Worm (Caenorhabditis elegans) whole organism, young adult: Measurements from ENCODE around the gene dao-2.
"Not testable (repeated sequence)": the region's sequence is repeated elsewhere in the genome, so short reads cannot be mapped to it uniquely, and the experiment has no call there.

Source experiments
- C06A6.2 ChIP-seq: fragments of 200-800 bp; sonication (Bioruptor generic); conservative IDR thresholded peaks from 2 replicates; pipeline ENCODE4 v1.3.6; 2022; ENCODE audit warnings: missing genetic modification characterization, missing compliant biosample characterization
- F33H1.4 ChIP-seq: fragments of 200-800 bp; sonication (Bioruptor generic); IDR thresholded peaks from 2 replicates; pipeline ENCODE4 v1.3.6; 2022; ENCODE audit warnings: missing genetic modification reagents, missing genetic modification characterization, missing compliant biosample characterization
- Y53F4B.3 ChIP-seq: fragments of 200-800 bp; sonication (Bioruptor generic); IDR thresholded peaks from 2 replicates; pipeline ENCODE4 v1.3.6; 2022; ENCODE audit warnings: missing genetic modification reagents, missing genetic modification characterization, missing compliant biosample characterization
- Y56A3A.18 ChIP-seq: fragments of 200-800 bp; sonication (Bioruptor generic); IDR thresholded peaks from 2 replicates; pipeline ENCODE4 v1.3.6; 2022; ENCODE audit warnings: missing genetic modification reagents, missing genetic modification characterization, missing compliant biosample characterization
- ama-1 ChIP-seq, 3 experiments: fragments of 150-350 bp in 1 of 3; sonication (generic microtip) in 2 of 3; optimal IDR thresholded peaks; 2 replicates each; lab custom pipeline; 2014 to 2018; ENCODE audit warnings: missing biosample characterization in 2 of 3, missing genetic modification characterization in 2 of 3, missing genetic modification reagents in 2 of 3
- ccch-3 ChIP-seq: fragments of 200-800 bp; sonication (Bioruptor generic); optimal IDR thresholded peaks from 2 replicates; lab custom pipeline; 2018; ENCODE audit warnings: mild to moderate bottlenecking, missing genetic modification characterization, missing compliant biosample characterization
- hlh-26 ChIP-seq: fragments of 200-800 bp; sonication (Bioruptor generic); conservative IDR thresholded peaks from 2 replicates; pipeline ENCODE4 v1.3.6; 2022; ENCODE audit warnings: missing genetic modification reagents, missing genetic modification characterization, missing compliant biosample characterization
- nfya-2 ChIP-seq: fragments of 200-800 bp; sonication (Bioruptor generic); IDR thresholded peaks from 2 replicates; pipeline ENCODE4 v1.3.6; 2022; ENCODE audit warnings: missing genetic modification reagents, missing genetic modification characterization, missing compliant biosample characterization
- snpc-4 ChIP-seq, 5 experiments: fragments of 150-350 bp in 1 of 5; sonication (generic microtip) in 4 of 5; optimal IDR thresholded peaks; 2 replicates each; lab custom pipeline; 2014 to 2018; ENCODE audit warnings: missing genetic modification characterization in 5 of 5, missing biosample characterization in 3 of 5, antibody characterized with exemption in 2 of 5, mild to moderate bottlenecking in 2 of 5, missing compliant biosample characterization in 2 of 5, missing genotype in 2 of 5, moderate library complexity in 2 of 5, missing genetic modification reagents in 1 of 5
- unc-130 ChIP-seq: sonication (generic microtip); optimal IDR thresholded peaks from 2 replicates; lab custom pipeline; 2016; ENCODE audit warnings: missing genetic modification reagents, missing genetic modification characterization, missing compliant biosample characterization

ce11 chrII:4554644-4555043, 8.1 kb upstream of the dao-2 start:
- not testable (repeated sequence) for TF ChIP-seq Y53F4B.3 (GFP tag; lab: Robert Waterston, UW); unc-130 (GFP tag; lab: Kevin White, UChicago); ama-1 (optimal IDR thresholded peaks at IDR 0.05; lab: Kevin White, UChicago); ama-1 (GFP tag; optimal IDR thresholded peaks at IDR 0.05; lab: Kevin White, UChicago); nfya-2 (GFP tag; lab: Robert Waterston, UW); snpc-4 (GFP tag; optimal IDR thresholded peaks at IDR 0.05; lab: Kevin White, UChicago); snpc-4 (tag; optimal IDR thresholded peaks at IDR 0.05; lab: Kevin White, UChicago); ccch-3 (GFP tag; lab: Kevin White, UChicago); hlh-26 (GFP tag; lab: Robert Waterston, UW); C06A6.2; Y56A3A.18
- TF ChIP-seq F33H1.4 (GFP tag; lab: Robert Waterston, UW) = peak; percentile 61
